Worm (Caenorhabditis elegans) whole organism, L3 larva: Measurements from ENCODE around the gene srh-194.

ENCODE experiments used
- ZK546.5 ChIP-seq: sonication (generic microtip); optimal IDR thresholded peaks from 2 replicates; lab custom pipeline; 2017; ENCODE audit warnings: missing biosample characterization, missing genetic modification characterization
- aly-2 ChIP-seq: fragments of 150-350 bp; optimal IDR thresholded peaks from 2 replicates; lab custom pipeline; 2014; ENCODE audit warnings: missing biosample characterization, missing genetic modification characterization
- ama-1 ChIP-seq: fragments of 150-350 bp; optimal IDR thresholded peaks from 2 replicates; lab custom pipeline; 2018
- elt-2 ChIP-seq: sonication (generic microtip); optimal IDR thresholded peaks from 2 replicates; lab custom pipeline; 2016; ENCODE audit warnings: missing genetic modification reagents, mild to moderate bottlenecking, missing genetic modification characterization, missing compliant biosample characterization
- nhr-12 ChIP-seq: fragments of 150-350 bp; optimal IDR thresholded peaks from 2 replicates; lab custom pipeline; 2014; ENCODE audit warnings: missing biosample characterization, missing genetic modification characterization
- nhr-43 ChIP-seq: sonication (generic microtip); optimal IDR thresholded peaks from 2 replicates; lab custom pipeline; 2016; ENCODE audit warnings: mild to moderate bottlenecking, missing genetic modification characterization, missing compliant biosample characterization; ENCODE audit not compliant: poor library complexity, severe bottlenecking
- pqm-1 ChIP-seq: fragments of 150-350 bp; optimal IDR thresholded peaks from 2 replicates; lab custom pipeline; 2017; ENCODE audit warnings: missing biosample characterization, missing genetic modification characterization, inconsistent platforms
- unc-62 ChIP-seq: fragments of 150-350 bp; sonication (generic microtip); optimal IDR thresholded peaks from 4 replicates; lab custom pipeline; 2014; ENCODE audit warnings: missing biosample characterization, missing genetic modification reagents, missing genetic modification characterization

DNA sequence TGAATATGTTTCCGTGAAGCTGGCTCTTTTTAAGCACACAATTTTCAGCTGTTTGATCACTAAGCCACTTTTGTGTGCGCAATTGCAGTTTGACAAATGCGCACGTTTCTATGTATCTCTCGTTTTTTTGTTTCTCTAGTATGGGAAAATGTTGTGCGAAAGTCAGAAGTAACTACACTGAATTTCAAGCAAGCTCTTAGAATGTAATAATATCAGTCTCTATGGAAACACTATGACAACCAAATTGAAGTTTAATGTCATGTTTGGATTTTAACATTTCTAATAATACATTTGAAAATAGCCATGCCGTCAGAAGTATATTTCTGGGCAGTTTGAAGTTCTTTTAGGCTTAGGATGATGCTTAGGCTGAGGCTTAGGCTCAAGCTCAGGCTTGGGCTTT lies 26.5 kb upstream of the srh-194 start, which contains the start of gene ZC132.9:
- no peak for TF ChIP-seq pqm-1 (tag; lab: Kevin White, UChicago)
- no peak for TF ChIP-seq nhr-12 (tag; lab: Kevin White, UChicago)
- TF ChIP-seq unc-62 = no peak
- no peak for TF ChIP-seq ZK546.5 (tag; lab: Kevin White, UChicago)
- no peak for TF ChIP-seq elt-2 (tag; lab: Kevin White, UChicago)
- TF ChIP-seq aly-2 = no peak
- TF ChIP-seq ama-1 = no peak
- TF ChIP-seq nhr-43 (tag; lab: Kevin White, UChicago) = no peak
